Worm (Caenorhabditis elegans) whole organism, L4 larva: ENCODE results near the gene plp-2.

Experiments
- ama-1 ChIP-seq: fragments of 150-350 bp; optimal IDR thresholded peaks from 2 replicates; lab custom pipeline; 2014; ENCODE audit warnings: inconsistent platforms, mixed read lengths
- daf-19 ChIP-seq: fragments of 200-800 bp; sonication (Bioruptor generic); conservative IDR thresholded peaks from 2 replicates; pipeline ENCODE4 v1.3.6; 2022; ENCODE audit warnings: missing genetic modification characterization, missing compliant biosample characterization
- madf-5 ChIP-seq, 2 experiments: fragments of 200-800 bp; sonication (Bioruptor generic); IDR thresholded peaks; 2 replicates each; pipeline ENCODE4 v1.3.6; 2022; ENCODE audit warnings: missing compliant biosample characterization in 2 of 2, missing genetic modification characterization in 2 of 2
- mdl-1 ChIP-seq, 2 experiments: fragments of 150-350 bp in 1 of 2; sonication (generic microtip) in 1 of 2; optimal IDR thresholded peaks; 2 replicates each; lab custom pipeline; 2014 to 2017; ENCODE audit warnings: missing biosample characterization in 2 of 2, missing genetic modification characterization in 2 of 2
- zag-1 ChIP-seq: fragments of 150-350 bp; optimal IDR thresholded peaks from 2 replicates; lab custom pipeline; 2014; ENCODE audit warnings: missing biosample characterization, missing genetic modification characterization

DNA sequence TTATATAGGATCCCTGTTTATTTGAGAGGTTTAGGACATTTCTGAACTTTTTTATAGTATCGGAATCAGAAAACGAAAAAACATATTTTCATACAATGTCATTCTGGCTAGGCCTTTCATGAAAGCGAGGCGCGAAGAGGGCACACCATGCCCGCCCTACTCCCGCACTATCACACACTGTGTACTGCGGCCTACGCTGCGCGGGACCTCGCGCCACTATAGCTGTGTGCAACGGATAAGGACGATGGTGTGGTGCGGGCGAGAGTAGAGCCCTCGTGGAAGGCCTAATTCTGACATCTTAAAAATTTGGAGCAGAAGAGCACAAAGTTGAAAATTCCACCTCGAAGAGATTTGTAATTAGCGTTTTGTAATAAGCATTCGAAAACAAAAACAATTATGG, 28.3 kb upstream of the plp-2 start:
- TF ChIP-seq daf-19 (GFP tag; lab: Robert Waterston, UW) (no peak), mdl-1 (tag; optimal IDR thresholded peaks at IDR 0.05; lab: Kevin White, UChicago) (no peak), madf-5 (GFP tag; IDR thresholded peaks at IDR 0.05; lab: Robert Waterston, UW) (no peak), ama-1 (lab: Kevin White, UChicago) (no peak), zag-1 (tag; lab: Kevin White, UChicago) (no peak)
